Fruit fly (Drosophila melanogaster) whole organism, embryonic: Measurements from ENCODE around the gene Fdx1.

Experiments
- Atf-2 ChIP-seq: fragments of 200-800 bp; sonication (Bioruptor generic); optimal IDR thresholded peaks from 2 replicates; lab custom pipeline; 2016; ENCODE audit warnings: missing biosample characterization, missing genetic modification characterization
- Bdp1 ChIP-seq: fragments of 200-800 bp; sonication (Bioruptor generic); optimal IDR thresholded peaks from 3 replicates; lab custom pipeline; 2016; ENCODE audit warnings: missing biosample characterization, missing genetic modification characterization
- C15 ChIP-seq: fragments of 200-800 bp; sonication (Bioruptor generic); IDR thresholded peaks from 3 replicates; pipeline ENCODE4 v1.3.6; 2022; ENCODE audit warnings: missing biosample characterization, missing genetic modification characterization
- CG11085 ChIP-seq: fragments of 200-800 bp; sonication (Bioruptor generic); IDR thresholded peaks from 2 replicates; pipeline ENCODE4 v1.3.6; 2022; ENCODE audit warnings: missing biosample characterization, missing genetic modification characterization
- CG11456 ChIP-seq: fragments of 200-800 bp; sonication (Bioruptor generic); IDR thresholded peaks from 3 replicates; pipeline ENCODE4 v1.3.6; 2022; ENCODE audit warnings: missing biosample characterization, missing genetic modification characterization
- CG12104 ChIP-seq: fragments of 200-800 bp; sonication (Bioruptor generic); optimal IDR thresholded peaks from 3 replicates; lab custom pipeline; 2016; ENCODE audit warnings: missing biosample characterization, missing genetic modification characterization
- CG12299 ChIP-seq: fragments of 200-800 bp; sonication (Bioruptor generic); optimal IDR thresholded peaks from 2 replicates; lab custom pipeline; 2018; ENCODE audit warnings: missing biosample characterization, mild to moderate bottlenecking, missing genetic modification characterization
- CG13296 ChIP-seq: fragments of 200-800 bp; sonication (Bioruptor generic); optimal IDR thresholded peaks from 3 replicates; lab custom pipeline; 2018; ENCODE audit warnings: missing biosample characterization, mild to moderate bottlenecking, missing genetic modification characterization
- CG17568 ChIP-seq: fragments of 200-800 bp; sonication (Bioruptor generic); optimal IDR thresholded peaks from 2 replicates; lab custom pipeline; 2018; ENCODE audit warnings: missing biosample characterization, mild to moderate bottlenecking, missing genetic modification characterization, moderate library complexity
- CG1832 ChIP-seq: fragments of 200-800 bp; sonication (Bioruptor generic); optimal IDR thresholded peaks from 2 replicates; lab custom pipeline; 2017; ENCODE audit warnings: missing biosample characterization, mild to moderate bottlenecking, missing genetic modification characterization, inconsistent platforms
- CG2120 ChIP-seq: fragments of 200-800 bp; sonication (Bioruptor generic); optimal IDR thresholded peaks from 3 replicates; lab custom pipeline; 2016; ENCODE audit warnings: missing biosample characterization, missing genetic modification characterization
- CG2678 ChIP-seq: fragments of 200-800 bp; sonication (Bioruptor generic); optimal IDR thresholded peaks from 3 replicates; lab custom pipeline; 2019; ENCODE audit warnings: missing biosample characterization, mild to moderate bottlenecking, missing genetic modification characterization, moderate library complexity
- CG4328 ChIP-seq: fragments of 200-800 bp; sonication (Bioruptor generic); optimal IDR thresholded peaks from 3 replicates; lab custom pipeline; 2017; ENCODE audit warnings: missing biosample characterization, missing genetic modification reagents, missing genetic modification characterization
- CG7839 ChIP-seq: fragments of 200-800 bp; sonication (Bioruptor generic); optimal IDR thresholded peaks from 3 replicates; lab custom pipeline; 2018; ENCODE audit warnings: missing biosample characterization, mild to moderate bottlenecking, missing genetic modification characterization, moderate library complexity
- CG8281 ChIP-seq: fragments of 200-800 bp; sonication (Bioruptor generic); optimal IDR thresholded peaks from 2 replicates; lab custom pipeline; 2018; ENCODE audit warnings: missing biosample characterization, mild to moderate bottlenecking, missing genetic modification characterization, moderate library complexity
- CG8290 ChIP-seq, 3 experiments: fragments of 200-800 bp; sonication (Bioruptor generic); optimal IDR thresholded peaks; 2 replicates each; lab custom pipeline; 2016 to 2019; ENCODE audit warnings: missing biosample characterization in 3 of 3, missing genetic modification characterization in 3 of 3, mild to moderate bottlenecking in 2 of 3, moderate library complexity in 1 of 3
- CG8359 ChIP-seq: fragments of 200-800 bp; sonication (Bioruptor generic); optimal IDR thresholded peaks from 2 replicates; lab custom pipeline; 2017; ENCODE audit warnings: missing biosample characterization, mild to moderate bottlenecking, missing genetic modification characterization, borderline replicate concordance
- CrebB ChIP-seq: fragments of 200-800 bp; sonication (Bioruptor generic); optimal IDR thresholded peaks from 3 replicates; lab custom pipeline; 2018; ENCODE audit warnings: missing biosample characterization, mild to moderate bottlenecking, missing genetic modification characterization
- Deaf1 ChIP-seq: fragments of 200-800 bp; optimal IDR thresholded peaks from 3 replicates; lab custom pipeline; 2019; ENCODE audit warnings: missing biosample characterization, mild to moderate bottlenecking, missing genetic modification characterization, moderate library complexity
- Elba2 ChIP-seq: fragments of 200-800 bp; sonication (Bioruptor generic); optimal IDR thresholded peaks from 3 replicates; lab custom pipeline; 2016; ENCODE audit warnings: missing biosample characterization, missing genetic modification characterization
- MBD-R2 ChIP-seq: fragments of 200-800 bp; sonication (Bioruptor generic); IDR thresholded peaks from 2 replicates; pipeline ENCODE4 v1.3.6; 2022; ENCODE audit warnings: missing biosample characterization, missing genetic modification characterization
- MESR4 ChIP-seq: fragments of 200-800 bp; sonication (Bioruptor generic); optimal IDR thresholded peaks from 2 replicates; lab custom pipeline; 2018; ENCODE audit warnings: missing biosample characterization, mild to moderate bottlenecking, missing genetic modification characterization, moderate library complexity
- Max ChIP-seq: fragments of 200-800 bp; sonication (Bioruptor generic); optimal IDR thresholded peaks from 2 replicates; lab custom pipeline; 2016; ENCODE audit warnings: missing biosample characterization, mild to moderate bottlenecking, missing genetic modification characterization
- Myb ChIP-seq: fragments of 200-800 bp; sonication (Bioruptor generic); optimal IDR thresholded peaks from 2 replicates; lab custom pipeline; 2016; ENCODE audit warnings: missing biosample characterization, missing genetic modification characterization
- Nf-YC ChIP-seq: fragments of 200-800 bp; optimal IDR thresholded peaks from 3 replicates; lab custom pipeline; 2019; ENCODE audit warnings: missing biosample characterization, mild to moderate bottlenecking, missing genetic modification characterization, moderate library complexity
- PHDP ChIP-seq: fragments of 200-800 bp; sonication (Bioruptor generic); optimal IDR thresholded peaks from 3 replicates; lab custom pipeline; 2018; ENCODE audit warnings: missing biosample characterization, mild to moderate bottlenecking, missing genetic modification characterization, moderate library complexity
- Taf1 ChIP-seq: fragments of 200-800 bp; sonication (Bioruptor generic); IDR thresholded peaks from 2 replicates; pipeline ENCODE4 v1.3.6; 2022; ENCODE audit warnings: missing biosample characterization, missing genetic modification characterization
- ab ChIP-seq: fragments of 200-800 bp; sonication (Bioruptor generic); optimal IDR thresholded peaks from 2 replicates; lab custom pipeline; 2016; ENCODE audit warnings: missing biosample characterization, missing genetic modification characterization
- az2 ChIP-seq: fragments of 200-800 bp; sonication (Bioruptor generic); optimal IDR thresholded peaks from 3 replicates; lab custom pipeline; 2016; ENCODE audit warnings: missing biosample characterization, missing genetic modification characterization
- bsh ChIP-seq, 2 experiments: fragments of 200-800 bp; sonication (Bioruptor generic); optimal IDR thresholded peaks; 2 replicates each; lab custom pipeline; 2017 to 2018; ENCODE audit warnings: mild to moderate bottlenecking in 2 of 2, missing biosample characterization in 2 of 2, missing genetic modification characterization in 2 of 2, moderate library complexity in 1 of 2
- btn ChIP-seq: fragments of 200-800 bp; sonication (Bioruptor generic); optimal IDR thresholded peaks from 2 replicates; lab custom pipeline; 2016; ENCODE audit warnings: missing biosample characterization, missing genetic modification characterization
- caup ChIP-seq: fragments of 200-800 bp; sonication (Bioruptor generic); optimal IDR thresholded peaks from 3 replicates; lab custom pipeline; 2017; ENCODE audit warnings: missing biosample characterization, mild to moderate bottlenecking, missing genetic modification characterization, moderate library complexity; ENCODE audit not compliant: severe bottlenecking
- corto ChIP-seq: fragments of 200-800 bp; sonication (Bioruptor generic); optimal IDR thresholded peaks from 2 replicates; lab custom pipeline; 2016; ENCODE audit warnings: missing biosample characterization, mild to moderate bottlenecking, missing genetic modification characterization, moderate library complexity
- crc ChIP-seq: fragments of 200-800 bp; sonication (Bioruptor generic); optimal IDR thresholded peaks from 2 replicates; lab custom pipeline; 2016; ENCODE audit warnings: missing biosample characterization, missing genetic modification characterization
- dan ChIP-seq: fragments of 200-800 bp; sonication (Bioruptor generic); IDR thresholded peaks from 2 replicates; pipeline ENCODE4 v1.3.6; 2022; ENCODE audit warnings: missing biosample characterization, missing genetic modification characterization
- dmrt99B ChIP-seq: fragments of 200-800 bp; sonication (Bioruptor generic); optimal IDR thresholded peaks from 2 replicates; lab custom pipeline; 2018; ENCODE audit warnings: missing biosample characterization, mild to moderate bottlenecking, missing genetic modification characterization, moderate library complexity
- dpn ChIP-seq, 2 experiments: fragments of 200-800 bp; sonication (Bioruptor generic); optimal IDR thresholded peaks; 3 replicates each; lab custom pipeline; 2016; ENCODE audit warnings: missing biosample characterization in 2 of 2, missing genetic modification characterization in 2 of 2
- exex ChIP-seq: fragments of 200-800 bp; sonication (Bioruptor generic); optimal IDR thresholded peaks from 4 replicates; lab custom pipeline; 2018; ENCODE audit warnings: missing biosample characterization, mild to moderate bottlenecking, missing genetic modification characterization, moderate library complexity
- fd3F ChIP-seq: fragments of 200-800 bp; sonication (Bioruptor generic); optimal IDR thresholded peaks from 2 replicates; lab custom pipeline; 2018; ENCODE audit warnings: missing biosample characterization, mild to moderate bottlenecking, missing genetic modification characterization, moderate library complexity
- gfzf ChIP-seq: fragments of 200-800 bp; sonication (Bioruptor generic); optimal IDR thresholded peaks from 2 replicates; lab custom pipeline; 2016; ENCODE audit warnings: missing biosample characterization, mild to moderate bottlenecking, missing genetic modification characterization, moderate library complexity
- grau ChIP-seq: fragments of 200-800 bp; optimal IDR thresholded peaks from 3 replicates; lab custom pipeline; 2019; ENCODE audit warnings: missing biosample characterization, mild to moderate bottlenecking, missing genetic modification characterization, moderate library complexity
- grn ChIP-seq: fragments of 200-800 bp; sonication (Bioruptor generic); optimal IDR thresholded peaks from 3 replicates; lab custom pipeline; 2017; ENCODE audit warnings: missing biosample characterization, missing genetic modification characterization
- lbe ChIP-seq: fragments of 200-800 bp; sonication (Bioruptor generic); optimal IDR thresholded peaks from 2 replicates; lab custom pipeline; 2016; ENCODE audit warnings: missing biosample characterization, mild to moderate bottlenecking, missing genetic modification characterization
- oc ChIP-seq: fragments of 200-800 bp; sonication (Bioruptor generic); optimal IDR thresholded peaks from 2 replicates; lab custom pipeline; 2018; ENCODE audit warnings: missing biosample characterization, mild to moderate bottlenecking, missing genetic modification characterization, moderate library complexity
- salm ChIP-seq: fragments of 200-800 bp; sonication (Bioruptor generic); optimal IDR thresholded peaks from 2 replicates; lab custom pipeline; 2018; ENCODE audit warnings: missing biosample characterization, mild to moderate bottlenecking, missing genetic modification characterization
- slbo ChIP-seq: fragments of 200-800 bp; sonication (Bioruptor generic); IDR thresholded peaks from 2 replicates; pipeline ENCODE4 v1.3.6; 2022; ENCODE audit warnings: missing biosample characterization, missing genetic modification characterization
- sr ChIP-seq: fragments of 200-800 bp; sonication (Bioruptor generic); IDR thresholded peaks from 3 replicates; pipeline ENCODE4 v1.3.6; 2022; ENCODE audit warnings: missing biosample characterization, missing genetic modification characterization
- stwl ChIP-seq: fragments of 200-800 bp; sonication (Bioruptor generic); optimal IDR thresholded peaks from 3 replicates; lab custom pipeline; 2018; ENCODE audit warnings: missing biosample characterization, mild to moderate bottlenecking, missing genetic modification characterization, moderate library complexity
- sug ChIP-seq: fragments of 200-800 bp; optimal IDR thresholded peaks from 2 replicates; lab custom pipeline; 2019; ENCODE audit warnings: missing biosample characterization, mild to moderate bottlenecking, missing genetic modification characterization, moderate library complexity
- ttk ChIP-seq: fragments of 200-800 bp; sonication (Bioruptor generic); IDR thresholded peaks from 2 replicates; pipeline ENCODE4 v2.1.2; 2022; ENCODE audit warnings: missing biosample characterization, missing genetic modification characterization

The Fdx1 gene

dm6 chr3L:9349314-9349733 lies 21.7 kb downstream of the Fdx1 start, which contains the start of gene PGRP-LF (continued):
- no peak for TF ChIP-seq az2 (GFP tag; lab: Kevin White, UChicago)
- no peak for TF ChIP-seq bsh (GFP tag; optimal IDR thresholded peaks at IDR 0.05; lab: Kevin White, UChicago)
- TF ChIP-seq ttk = no peak
- TF ChIP-seq Nf-YC (tag; lab: Kevin White, UChicago) = peak; percentile 68
- TF ChIP-seq CG2678 (tag; lab: Kevin White, UChicago) = peak; percentile 8
- no peak for TF ChIP-seq btn (GFP tag; lab: Kevin White, UChicago)
- no peak for TF ChIP-seq CG8290 (GFP tag; optimal IDR thresholded peaks at IDR 0.05; lab: Kevin White, UChicago)
- peak in 1 of 2 experiments; percentile 46 for TF ChIP-seq CG8290 (tag; optimal IDR thresholded peaks at IDR 0.05; lab: Kevin White, UChicago)
- no peak for TF ChIP-seq salm
- TF ChIP-seq caup (GFP tag; lab: Kevin White, UChicago) = peak; percentile 24
- TF ChIP-seq Atf-2 = no peak
- TF ChIP-seq Elba2 (GFP tag; lab: Kevin White, UChicago) = no peak
- no peak for TF ChIP-seq MESR4 (GFP tag; lab: Kevin White, UChicago)
- no peak for TF ChIP-seq corto (GFP tag; lab: Kevin White, UChicago)
- peak; percentile 51 for TF ChIP-seq sug
- TF ChIP-seq CG8281 (tag; lab: Kevin White, UChicago) = no peak
- TF ChIP-seq grn (GFP tag; lab: Kevin White, UChicago) = peak; percentile 38
- TF ChIP-seq CG13296 (GFP tag; lab: Kevin White, UChicago) = peak; percentile 29
- no peak for TF ChIP-seq CG1832 (GFP tag; lab: Kevin White, UChicago)
- TF ChIP-seq CG11085 (GFP tag; lab: Robert Waterston, UW) = no peak
- no peak for TF ChIP-seq Max (GFP tag; lab: Kevin White, UChicago)
- TF ChIP-seq lbe (GFP tag; lab: Kevin White, UChicago) = peak; percentile 54
- TF ChIP-seq grau = peak; percentile 30
- peak; percentile 42 for TF ChIP-seq CG7839 (tag; lab: Kevin White, UChicago)
- TF ChIP-seq CG12299 (tag; lab: Kevin White, UChicago) = peak; percentile 18
- TF ChIP-seq Bdp1 (GFP tag; lab: Kevin White, UChicago) = no peak
- TF ChIP-seq CG11456 = no peak
- TF ChIP-seq CG4328 (GFP tag; lab: Kevin White, UChicago) = no peak
- TF ChIP-seq MBD-R2 (GFP tag; lab: Robert Waterston, UW) = peak; percentile 9; the same call in 1 of the 2 replicates
- peak; percentile 87 for TF ChIP-seq sr (GFP tag; lab: Robert Waterston, UW)
- TF ChIP-seq CG17568 (GFP tag; lab: Kevin White, UChicago) = peak; percentile 64
- TF ChIP-seq Myb (GFP tag; lab: Kevin White, UChicago) = no peak
- TF ChIP-seq crc (GFP tag; lab: Kevin White, UChicago) = no peak
- peak; percentile 57 for TF ChIP-seq CG2120 (GFP tag; lab: Kevin White, UChicago)
- TF ChIP-seq slbo (GFP tag; lab: Robert Waterston, UW) = 0 out of 2 replicates have a peak, but pooled peaks have one; percentile 17
- TF ChIP-seq exex (tag; lab: Kevin White, UChicago) = peak; percentile 2
- no peak for TF ChIP-seq fd3F (GFP tag; lab: Kevin White, UChicago)
- TF ChIP-seq dmrt99B = peak; percentile 21
- 0 out of 2 replicates have a peak, but pooled peaks have one; percentile 5 for TF ChIP-seq Taf1 (GFP tag; lab: Robert Waterston, UW)
- peak; percentile 10 for TF ChIP-seq CrebB (tag; lab: Kevin White, UChicago)
- TF ChIP-seq gfzf (GFP tag; lab: Kevin White, UChicago) = no peak
- TF ChIP-seq oc (tag; lab: Kevin White, UChicago) = no peak
- peak in 1 of 2 experiments; percentile 2 for TF ChIP-seq dpn (GFP tag; optimal IDR thresholded peaks at IDR 0.05; lab: Kevin White, UChicago)
- no peak for TF ChIP-seq CG12104 (GFP tag; lab: Kevin White, UChicago)
- TF ChIP-seq PHDP (tag; lab: Kevin White, UChicago) = peak; percentile 48
- TF ChIP-seq Deaf1 = peak; percentile 91
- no peak for TF ChIP-seq C15 (GFP tag; lab: Robert Waterston, UW)
- TF ChIP-seq ab (GFP tag; lab: Kevin White, UChicago) = no peak
- TF ChIP-seq dan (GFP tag; lab: Robert Waterston, UW) = no peak
- no peak for TF ChIP-seq CG8359 (GFP tag; lab: Kevin White, UChicago)
- TF ChIP-seq stwl = no peak
